Worm (Caenorhabditis elegans) whole organism, L3 larva: ENCODE measurements around the gene C06A1.3.

Source experiments
- R02D3.7 ChIP-seq: fragments of 150-350 bp; optimal IDR thresholded peaks from 2 replicates; lab custom pipeline; 2014; ENCODE audit warnings: missing biosample characterization, missing genetic modification characterization
- aly-2 ChIP-seq: fragments of 150-350 bp; optimal IDR thresholded peaks from 2 replicates; lab custom pipeline; 2014; ENCODE audit warnings: missing biosample characterization, missing genetic modification characterization
- ama-1 ChIP-seq: fragments of 150-350 bp; optimal IDR thresholded peaks from 2 replicates; lab custom pipeline; 2018
- ceh-16 ChIP-seq: sonication (generic microtip); optimal IDR thresholded peaks from 2 replicates; lab custom pipeline; 2017; ENCODE audit warnings: missing biosample characterization, missing genetic modification characterization
- ceh-28 ChIP-seq: fragments of 150-350 bp; optimal IDR thresholded peaks from 2 replicates; lab custom pipeline; 2014; ENCODE audit warnings: missing biosample characterization, missing genetic modification reagents, missing genetic modification characterization
- elt-1 ChIP-seq: fragments of 150-350 bp; optimal IDR thresholded peaks from 2 replicates; lab custom pipeline; 2014; ENCODE audit warnings: missing biosample characterization, missing genetic modification characterization
- elt-2 ChIP-seq: sonication (generic microtip); optimal IDR thresholded peaks from 2 replicates; lab custom pipeline; 2016; ENCODE audit warnings: missing genetic modification reagents, mild to moderate bottlenecking, missing genetic modification characterization, missing compliant biosample characterization
- elt-3 ChIP-seq, 3 experiments: fragments of 150-350 bp in 1 of 3; sonication (generic microtip) in 2 of 3; optimal IDR thresholded peaks; 2 replicates in 2 of 3; 4 replicates in 1 of 3; lab custom pipeline; 2014 to 2017; ENCODE audit warnings: missing biosample characterization in 3 of 3, missing genetic modification characterization in 3 of 3
- eor-1 ChIP-seq, 2 experiments: fragments of 150-350 bp; optimal IDR thresholded peaks; 2 replicates each; lab custom pipeline; 2014 to 2018; ENCODE audit warnings: missing biosample characterization in 2 of 2, missing genetic modification characterization in 2 of 2
- fkh-2 ChIP-seq: fragments of 150-350 bp; optimal IDR thresholded peaks from 2 replicates; lab custom pipeline; 2014; ENCODE audit warnings: missing biosample characterization, missing genetic modification reagents, missing genetic modification characterization
- fos-1 ChIP-seq: fragments of 150-350 bp; optimal IDR thresholded peaks from 2 replicates; lab custom pipeline; 2014; ENCODE audit warnings: missing biosample characterization, missing genetic modification characterization
- hmg-11 ChIP-seq: sonication (generic microtip); optimal IDR thresholded peaks from 2 replicates; lab custom pipeline; 2016; ENCODE audit warnings: missing genetic modification characterization, missing compliant biosample characterization
- jun-1 ChIP-seq: fragments of 150-350 bp; optimal IDR thresholded peaks from 2 replicates; lab custom pipeline; 2014; ENCODE audit warnings: missing biosample characterization, missing genetic modification reagents, missing genetic modification characterization
- lin-15B ChIP-seq: fragments of 150-350 bp; optimal IDR thresholded peaks from 2 replicates; lab custom pipeline; 2014; ENCODE audit warnings: missing biosample characterization, missing genetic modification characterization
- lin-39 ChIP-seq: fragments of 150-350 bp; optimal IDR thresholded peaks from 2 replicates; lab custom pipeline; 2018; ENCODE audit warnings: missing biosample characterization, missing genetic modification reagents, missing genetic modification characterization
- lsy-12 ChIP-seq: sonication (generic microtip); optimal IDR thresholded peaks from 2 replicates; lab custom pipeline; 2016; ENCODE audit warnings: mild to moderate bottlenecking, missing genetic modification characterization, missing compliant biosample characterization
- mdl-1 ChIP-seq: fragments of 150-350 bp; optimal IDR thresholded peaks from 2 replicates; lab custom pipeline; 2014; ENCODE audit warnings: missing biosample characterization, missing genetic modification characterization
- nfya-1 ChIP-seq: sonication (generic microtip); optimal IDR thresholded peaks from 2 replicates; lab custom pipeline; 2017; ENCODE audit warnings: missing genetic modification characterization, mild to moderate bottlenecking, missing compliant biosample characterization, antibody characterized with exemption, moderate library complexity; ENCODE audit not compliant: insufficient read depth
- nhr-11 ChIP-seq: fragments of 150-350 bp; optimal IDR thresholded peaks from 2 replicates; lab custom pipeline; 2014; ENCODE audit warnings: missing biosample characterization, missing genetic modification characterization
- nhr-12 ChIP-seq: fragments of 150-350 bp; optimal IDR thresholded peaks from 2 replicates; lab custom pipeline; 2014; ENCODE audit warnings: missing biosample characterization, missing genetic modification characterization
- nhr-237 ChIP-seq: fragments of 150-350 bp; optimal IDR thresholded peaks from 2 replicates; lab custom pipeline; 2014; ENCODE audit warnings: missing biosample characterization, missing genetic modification characterization
- nhr-25 ChIP-seq: sonication (generic microtip); optimal IDR thresholded peaks from 2 replicates; lab custom pipeline; 2017; ENCODE audit warnings: missing biosample characterization, missing genetic modification characterization
- nhr-28 ChIP-seq: fragments of 150-350 bp; optimal IDR thresholded peaks from 2 replicates; lab custom pipeline; 2014; ENCODE audit warnings: missing biosample characterization, missing genetic modification characterization
- nhr-43 ChIP-seq: sonication (generic microtip); optimal IDR thresholded peaks from 2 replicates; lab custom pipeline; 2016; ENCODE audit warnings: mild to moderate bottlenecking, missing genetic modification characterization, missing compliant biosample characterization; ENCODE audit not compliant: poor library complexity, severe bottlenecking
- nhr-67 ChIP-seq: fragments of 150-350 bp; optimal IDR thresholded peaks from 2 replicates; lab custom pipeline; 2014; ENCODE audit warnings: missing biosample characterization, missing genetic modification characterization
- nhr-76 ChIP-seq: fragments of 150-350 bp; sonication (generic microtip); optimal IDR thresholded peaks from 5 replicates; lab custom pipeline; 2014; ENCODE audit warnings: missing biosample characterization, missing genetic modification characterization
- nhr-77 ChIP-seq: fragments of 150-350 bp; optimal IDR thresholded peaks from 2 replicates; lab custom pipeline; 2014; ENCODE audit warnings: missing biosample characterization, missing genetic modification characterization
- pha-4 ChIP-seq: fragments of 150-350 bp; optimal IDR thresholded peaks from 2 replicates; lab custom pipeline; 2014; ENCODE audit warnings: missing biosample characterization, missing genetic modification reagents, missing genetic modification characterization
- pqm-1 ChIP-seq: fragments of 150-350 bp; optimal IDR thresholded peaks from 2 replicates; lab custom pipeline; 2017; ENCODE audit warnings: missing biosample characterization, missing genetic modification characterization, inconsistent platforms
- sea-2 ChIP-seq: fragments of 150-350 bp; sonication (generic microtip); optimal IDR thresholded peaks from 4 replicates; lab custom pipeline; 2014; ENCODE audit warnings: missing biosample characterization, missing genetic modification reagents, missing genetic modification characterization
- skn-1 ChIP-seq: fragments of 150-350 bp; optimal IDR thresholded peaks from 2 replicates; lab custom pipeline; 2014; ENCODE audit warnings: missing biosample characterization, missing genetic modification characterization
- tbx-2 ChIP-seq: sonication (generic microtip); optimal IDR thresholded peaks from 2 replicates; lab custom pipeline; 2016; ENCODE audit warnings: mild to moderate bottlenecking, missing genetic modification characterization, missing compliant biosample characterization
- unc-39 ChIP-seq: sonication (generic microtip); optimal IDR thresholded peaks from 4 replicates; lab custom pipeline; 2017; ENCODE audit warnings: missing biosample characterization, missing genetic modification characterization
- unc-62 ChIP-seq: fragments of 150-350 bp; sonication (generic microtip); optimal IDR thresholded peaks from 4 replicates; lab custom pipeline; 2014; ENCODE audit warnings: missing biosample characterization, missing genetic modification reagents, missing genetic modification characterization
- zag-1 ChIP-seq: fragments of 150-350 bp; optimal IDR thresholded peaks from 2 replicates; lab custom pipeline; 2014; ENCODE audit warnings: missing biosample characterization, missing genetic modification characterization
- ztf-11 ChIP-seq: fragments of 150-350 bp; optimal IDR thresholded peaks from 2 replicates; lab custom pipeline; 2014; ENCODE audit warnings: missing biosample characterization, missing genetic modification characterization
- ztf-4 ChIP-seq: fragments of 150-350 bp; optimal IDR thresholded peaks from 2 replicates; lab custom pipeline; 2014; ENCODE audit warnings: missing biosample characterization, missing genetic modification characterization

The C06A1.3 gene

ce11 chrII:10543457-10544137, 28.5 kb upstream of the C06A1.3 start:
- TF ChIP-seq aly-2 (no peak), elt-1 (tag; lab: Kevin White, UChicago) (peak; percentile 7), nhr-11 (no peak), ama-1 (lab: Kevin White, UChicago) (peak; percentile 47), R02D3.7 (tag; lab: Kevin White, UChicago) (no peak), pha-4 (peak; percentile 27), elt-3 (tag; optimal IDR thresholded peaks at IDR 0.05; lab: Kevin White, UChicago) (peak in 1 of 3 experiments; percentile 11), ceh-16 (tag; lab: Kevin White, UChicago) (no peak), jun-1 (tag; lab: Kevin White, UChicago) (peak; percentile 9), nhr-25 (tag; lab: Kevin White, UChicago) (peak; percentile 8), hmg-11 (tag; lab: Kevin White, UChicago) (no peak)

ce11 chrII:10544374-10544908, 27.6 kb upstream of the C06A1.3 start:
- no peak for TF ChIP-seq lin-15B (tag; lab: Kevin White, UChicago)
- TF ChIP-seq R02D3.7 (tag; lab: Kevin White, UChicago): no peak
- TF ChIP-seq tbx-2 (tag; lab: Kevin White, UChicago): peak; percentile 1
- no peak for TF ChIP-seq aly-2
- no peak for TF ChIP-seq ceh-28
- TF ChIP-seq unc-62 (GFP tag; lab: Kevin White, UChicago): no peak
- TF ChIP-seq lin-39 (tag; lab: Kevin White, UChicago): no peak
- TF ChIP-seq nhr-28: no peak
- TF ChIP-seq ztf-4 (tag; lab: Kevin White, UChicago): peak; percentile 26
- no peak for TF ChIP-seq fos-1 (tag; lab: Kevin White, UChicago)
- no peak for TF ChIP-seq ztf-11
- no peak for TF ChIP-seq pqm-1 (tag; lab: Kevin White, UChicago)
- TF ChIP-seq ama-1 (lab: Kevin White, UChicago): peak; percentile 95
- TF ChIP-seq pha-4: no peak
- no peak for TF ChIP-seq fkh-2 (tag; lab: Kevin White, UChicago)
- TF ChIP-seq nfya-1 (tag; lab: Kevin White, UChicago): no peak
- no peak for TF ChIP-seq sea-2 (GFP tag; lab: Kevin White, UChicago)
- TF ChIP-seq nhr-12 (tag; lab: Kevin White, UChicago): no peak
- no peak for TF ChIP-seq nhr-237 (tag; lab: Kevin White, UChicago)
- TF ChIP-seq zag-1: no peak

ce11 chrII:10545213-10545612, 26.9 kb upstream of the C06A1.3 start:
- no peak for TF ChIP-seq nhr-237 (tag; lab: Kevin White, UChicago)
- TF ChIP-seq nhr-43 (tag; lab: Kevin White, UChicago): peak; percentile 50
- TF ChIP-seq aly-2: no peak
- TF ChIP-seq nhr-25 (tag; lab: Kevin White, UChicago): peak; percentile 65
- no peak for TF ChIP-seq nhr-77 (tag; lab: Kevin White, UChicago)
- TF ChIP-seq ama-1 (lab: Kevin White, UChicago): peak; percentile 38
- TF ChIP-seq nhr-76 (tag; lab: Kevin White, UChicago): no peak
- no peak for TF ChIP-seq sea-2 (GFP tag; lab: Kevin White, UChicago)
- no peak for TF ChIP-seq mdl-1
- no peak for TF ChIP-seq elt-2
- TF ChIP-seq, all 47 proteins: peak for 3

- TF ChIP-seq elt-2: no peak
- peak; percentile 16 for TF ChIP-seq nfya-1 (tag; lab: Kevin White, UChicago)
- TF ChIP-seq nhr-11: no peak
- TF ChIP-seq nhr-237 (tag; lab: Kevin White, UChicago): no peak
- TF ChIP-seq fos-1 (tag; lab: Kevin White, UChicago): no peak
- TF ChIP-seq pqm-1 (tag; lab: Kevin White, UChicago): no peak
- no peak for TF ChIP-seq elt-1 (tag; lab: Kevin White, UChicago)
- TF ChIP-seq ama-1 (lab: Kevin White, UChicago): peak; percentile 70
- TF ChIP-seq lsy-12 (tag; lab: Kevin White, UChicago): no peak
- TF ChIP-seq pha-4: peak; percentile 3
- TF ChIP-seq nhr-43 (tag; lab: Kevin White, UChicago): peak; percentile 37
- no peak for TF ChIP-seq sea-2 (GFP tag; lab: Kevin White, UChicago)
- no peak for TF ChIP-seq skn-1 (tag; lab: Kevin White, UChicago)
- no peak for TF ChIP-seq jun-1 (tag; lab: Kevin White, UChicago)
- no peak for TF ChIP-seq fkh-2 (tag; lab: Kevin White, UChicago)
- TF ChIP-seq nhr-67: no peak
- no peak for TF ChIP-seq nhr-12 (tag; lab: Kevin White, UChicago)
- peak in 1 of 2 experiments; percentile 28 for TF ChIP-seq eor-1 (tag; optimal IDR thresholded peaks at IDR 0.05; lab: Kevin White, UChicago)
- no peak for TF ChIP-seq unc-39 (tag; lab: Kevin White, UChicago)
Observed at ce11 chrII:10545924-10546783, 25.9 kb upstream of the C06A1.3 start.
